Fruit fly (Drosophila melanogaster) Kc167 (cell line): ENCODE measurements around the gene trh.

Experiments used
- Myc ChIP-seq: fragments of >200 bp; optimal IDR thresholded peaks from 2 replicates; lab custom pipeline; 2017; ENCODE audit warnings: missing external identifiers
- h ChIP-seq: fragments of >200 bp; optimal IDR thresholded peaks from 3 replicates; lab custom pipeline; 2018; ENCODE audit warnings: missing external identifiers
- psq ChIP-seq: fragments of >200 bp; optimal IDR thresholded peaks from 2 replicates; lab custom pipeline; 2017; ENCODE audit warnings: missing external identifiers
- ttk ChIP-seq: sonication (Bioruptor generic); optimal IDR thresholded peaks from 2 replicates; lab custom pipeline; 2017; ENCODE audit warnings: missing external identifiers

- TF ChIP-seq h (lab: Kevin White, UChicago): no peak
- no peak for TF ChIP-seq ttk (lab: Kevin White, UChicago)
- TF ChIP-seq psq: no peak
- TF ChIP-seq Myc (lab: Kevin White, UChicago): no peak
Measured at dm6 chr3L:375672-376071, 16.8 kb downstream of the trh start.
